Fruit fly (Drosophila melanogaster) whole organism, embryonic: ENCODE results near the gene CG31551.

ENCODE experiments used
- Asciz ChIP-seq: fragments of 200-800 bp; sonication (Bioruptor generic); optimal IDR thresholded peaks from 2 replicates; lab custom pipeline; 2017; ENCODE audit warnings: missing biosample characterization, mild to moderate bottlenecking, missing genetic modification characterization, missing genetic modification reagents
- Atf-2 ChIP-seq: fragments of 200-800 bp; sonication (Bioruptor generic); optimal IDR thresholded peaks from 2 replicates; lab custom pipeline; 2016; ENCODE audit warnings: missing biosample characterization, missing genetic modification characterization
- Atf6 ChIP-seq: fragments of 200-800 bp; sonication (Bioruptor generic); IDR thresholded peaks from 2 replicates; pipeline ENCODE4 v1.3.6; 2022; ENCODE audit warnings: missing biosample characterization, missing genetic modification characterization
- CG13123 ChIP-seq: fragments of 200-800 bp; sonication (Bioruptor generic); optimal IDR thresholded peaks from 2 replicates; lab custom pipeline; 2016; ENCODE audit warnings: missing biosample characterization, missing genetic modification characterization
- CG13624 ChIP-seq: fragments of 200-800 bp; sonication (Bioruptor generic); optimal IDR thresholded peaks from 2 replicates; lab custom pipeline; 2016; ENCODE audit warnings: missing biosample characterization, missing genetic modification characterization
- CG13894 ChIP-seq: fragments of 200-800 bp; sonication (Bioruptor generic); optimal IDR thresholded peaks from 3 replicates; lab custom pipeline; 2018; ENCODE audit warnings: missing biosample characterization, mild to moderate bottlenecking, missing genetic modification characterization, moderate library complexity
- CG14860 ChIP-seq: fragments of 200-800 bp; sonication (Bioruptor generic); IDR thresholded peaks from 3 replicates; pipeline ENCODE4 v1.3.6; 2022; ENCODE audit warnings: missing biosample characterization, missing genetic modification characterization; ENCODE audit not compliant: partially characterized antibody
- CG14965 ChIP-seq: fragments of 200-800 bp; sonication (Bioruptor generic); optimal IDR thresholded peaks from 2 replicates; lab custom pipeline; 2016; ENCODE audit warnings: missing biosample characterization, missing genetic modification characterization, borderline replicate concordance
- CG16813 ChIP-seq: fragments of 200-800 bp; sonication (Bioruptor generic); IDR thresholded peaks from 3 replicates; pipeline ENCODE4 v1.3.6; 2022; ENCODE audit warnings: missing biosample characterization, missing genetic modification characterization; ENCODE audit not compliant: partially characterized antibody
- CG18764 ChIP-seq: fragments of 200-800 bp; sonication (Bioruptor generic); optimal IDR thresholded peaks from 3 replicates; lab custom pipeline; 2016; ENCODE audit warnings: missing biosample characterization, missing genetic modification characterization
- CG3163 ChIP-seq: fragments of 200-800 bp; sonication (Bioruptor generic); optimal IDR thresholded peaks from 3 replicates; lab custom pipeline; 2016; ENCODE audit warnings: missing biosample characterization, missing genetic modification characterization
- CG3407 ChIP-seq: fragments of 200-800 bp; sonication (Bioruptor generic); optimal IDR thresholded peaks from 2 replicates; lab custom pipeline; 2018; ENCODE audit warnings: missing biosample characterization, mild to moderate bottlenecking, missing genetic modification characterization
- CG4707 ChIP-seq: fragments of 200-800 bp; sonication (Bioruptor generic); optimal IDR thresholded peaks from 2 replicates; lab custom pipeline; 2018; ENCODE audit warnings: missing biosample characterization, mild to moderate bottlenecking, missing genetic modification characterization, moderate library complexity
- CG4820 ChIP-seq: fragments of 200-800 bp; sonication (Bioruptor generic); optimal IDR thresholded peaks from 3 replicates; lab custom pipeline; 2016; ENCODE audit warnings: missing biosample characterization, missing genetic modification characterization
- CG7786 ChIP-seq: fragments of 200-800 bp; sonication (Bioruptor generic); optimal IDR thresholded peaks from 2 replicates; lab custom pipeline; 2016; ENCODE audit warnings: missing biosample characterization, missing genetic modification characterization
- CG9876 ChIP-seq: fragments of 200-800 bp; sonication (Bioruptor generic); optimal IDR thresholded peaks from 2 replicates; lab custom pipeline; 2016; ENCODE audit warnings: missing biosample characterization, missing genetic modification characterization
- D19A ChIP-seq: fragments of 200-800 bp; optimal IDR thresholded peaks from 3 replicates; lab custom pipeline; 2019; ENCODE audit warnings: missing biosample characterization, mild to moderate bottlenecking, missing genetic modification characterization, moderate library complexity
- Fer1 ChIP-seq: fragments of 200-800 bp; sonication (Bioruptor generic); optimal IDR thresholded peaks from 2 replicates; lab custom pipeline; 2017; ENCODE audit warnings: missing biosample characterization, mild to moderate bottlenecking, missing genetic modification characterization
- Hr51 ChIP-seq, 2 experiments: fragments of 200-800 bp; sonication (Bioruptor generic); optimal IDR thresholded peaks; 2 replicates in 1 of 2; 3 replicates in 1 of 2; lab custom pipeline; 2016 to 2018; ENCODE audit warnings: missing biosample characterization in 2 of 2, missing genetic modification characterization in 2 of 2, mild to moderate bottlenecking in 1 of 2, moderate library complexity in 1 of 2
- Lhr ChIP-seq: fragments of 200-800 bp; sonication (Bioruptor generic); optimal IDR thresholded peaks from 3 replicates; lab custom pipeline; 2017; ENCODE audit warnings: mild to moderate bottlenecking, missing biosample characterization, missing genetic modification reagents, missing genetic modification characterization
- Mad ChIP-seq: fragments of 200-800 bp; sonication (Bioruptor generic); optimal IDR thresholded peaks from 2 replicates; lab custom pipeline; 2016; ENCODE audit warnings: missing biosample characterization, missing genetic modification characterization
- NC2α ChIP-seq: fragments of 200-800 bp; sonication (Bioruptor generic); optimal IDR thresholded peaks from 2 replicates; lab custom pipeline; 2016; ENCODE audit warnings: missing biosample characterization, missing genetic modification characterization
- NC2β ChIP-seq: fragments of 200-800 bp; sonication (Bioruptor generic); optimal IDR thresholded peaks from 2 replicates; lab custom pipeline; 2016; ENCODE audit warnings: missing biosample characterization, missing genetic modification characterization
- NFAT ChIP-seq: fragments of 200-800 bp; sonication (Bioruptor generic); IDR thresholded peaks from 2 replicates; pipeline ENCODE4 v1.3.6; 2022; ENCODE audit warnings: missing biosample characterization, missing genetic modification characterization
- PHDP ChIP-seq: fragments of 200-800 bp; sonication (Bioruptor generic); optimal IDR thresholded peaks from 3 replicates; lab custom pipeline; 2018; ENCODE audit warnings: missing biosample characterization, mild to moderate bottlenecking, missing genetic modification characterization, moderate library complexity
- Ptx1 ChIP-seq: fragments of 200-800 bp; sonication (Bioruptor generic); IDR thresholded peaks from 2 replicates; pipeline ENCODE4 v1.3.6; 2022; ENCODE audit warnings: missing biosample characterization, missing genetic modification characterization
- Rx ChIP-seq: fragments of 200-800 bp; sonication (Bioruptor generic); IDR thresholded peaks from 2 replicates; pipeline ENCODE4 v1.3.6; 2022; ENCODE audit warnings: missing biosample characterization, missing genetic modification characterization
- Sox102F ChIP-seq: fragments of 200-800 bp; sonication (Bioruptor generic); optimal IDR thresholded peaks from 2 replicates; lab custom pipeline; 2018; ENCODE audit warnings: missing biosample characterization, mild to moderate bottlenecking, missing genetic modification characterization, moderate library complexity
- az2 ChIP-seq: fragments of 200-800 bp; sonication (Bioruptor generic); optimal IDR thresholded peaks from 3 replicates; lab custom pipeline; 2016; ENCODE audit warnings: missing biosample characterization, missing genetic modification characterization
- br ChIP-seq: fragments of >200 bp; optimal IDR thresholded peaks from 2 replicates; lab custom pipeline; 2017
- cato ChIP-seq: fragments of 200-800 bp; sonication (Bioruptor generic); optimal IDR thresholded peaks from 2 replicates; lab custom pipeline; 2016; ENCODE audit warnings: missing biosample characterization, missing genetic modification characterization, borderline replicate concordance
- caup ChIP-seq: fragments of 200-800 bp; sonication (Bioruptor generic); optimal IDR thresholded peaks from 3 replicates; lab custom pipeline; 2017; ENCODE audit warnings: missing biosample characterization, mild to moderate bottlenecking, missing genetic modification characterization, moderate library complexity; ENCODE audit not compliant: severe bottlenecking
- chm ChIP-seq: fragments of 200-800 bp; sonication (Bioruptor generic); IDR thresholded peaks from 2 replicates; pipeline ENCODE4 v1.3.6; 2022; ENCODE audit warnings: missing biosample characterization, missing genetic modification characterization
- fu2 ChIP-seq: fragments of 200-800 bp; sonication (Bioruptor generic); optimal IDR thresholded peaks from 2 replicates; lab custom pipeline; 2016; ENCODE audit warnings: missing biosample characterization, missing genetic modification characterization
- hb ChIP-seq: fragments of 200-800 bp; sonication (Bioruptor generic); IDR thresholded peaks from 3 replicates; pipeline ENCODE4 v1.3.6; 2022; ENCODE audit warnings: missing biosample characterization, missing genetic modification characterization; ENCODE audit not compliant: partially characterized antibody
- kni ChIP-seq: fragments of 200-800 bp; sonication (Bioruptor generic); optimal IDR thresholded peaks from 3 replicates; lab custom pipeline; 2017; ENCODE audit warnings: mild to moderate bottlenecking, missing biosample characterization, missing genetic modification reagents, missing genetic modification characterization
- lola ChIP-seq, 3 experiments: fragments of >200 bp in 2 of 3; fragments of 200-800 bp in 1 of 3; sonication (Bioruptor generic) in 1 of 3; optimal IDR thresholded peaks; 2 replicates each; lab custom pipeline; 2017 to 2019; ENCODE audit warnings: missing biosample characterization in 3 of 3, missing genetic modification characterization in 3 of 3, mild to moderate bottlenecking in 1 of 3, moderate library complexity in 1 of 3
- onecut ChIP-seq: fragments of 200-800 bp; sonication (Bioruptor generic); IDR thresholded peaks from 2 replicates; pipeline ENCODE4 v1.3.6; 2022; ENCODE audit warnings: missing biosample characterization, missing genetic modification characterization
- pho ChIP-seq: fragments of 200-800 bp; sonication (Bioruptor generic); optimal IDR thresholded peaks from 2 replicates; lab custom pipeline; 2016; ENCODE audit warnings: missing biosample characterization, missing genetic modification characterization
- pita ChIP-seq: fragments of 200-800 bp; sonication (Bioruptor generic); optimal IDR thresholded peaks from 2 replicates; lab custom pipeline; 2017; ENCODE audit warnings: missing biosample characterization, mild to moderate bottlenecking, missing genetic modification characterization
- psq ChIP-seq: fragments of 200-800 bp; sonication (Bioruptor generic); optimal IDR thresholded peaks from 2 replicates; lab custom pipeline; 2017; ENCODE audit warnings: missing biosample characterization, missing genetic modification characterization
- shn ChIP-seq: fragments of 200-800 bp; sonication (Bioruptor generic); optimal IDR thresholded peaks from 3 replicates; lab custom pipeline; 2016; ENCODE audit warnings: missing biosample characterization, missing genetic modification characterization
- slbo ChIP-seq: fragments of 200-800 bp; sonication (Bioruptor generic); IDR thresholded peaks from 2 replicates; pipeline ENCODE4 v1.3.6; 2022; ENCODE audit warnings: missing biosample characterization, missing genetic modification characterization
- so ChIP-seq: fragments of 200-800 bp; sonication (Bioruptor generic); IDR thresholded peaks from 3 replicates; pipeline ENCODE4 v1.3.6; 2022; ENCODE audit warnings: missing biosample characterization, missing genetic modification characterization
- tll ChIP-seq, 2 experiments: fragments of 200-800 bp in 1 of 2; fragments of >200 bp in 1 of 2; sonication (Bioruptor generic) in 1 of 2; optimal IDR thresholded peaks; 2 replicates each; lab custom pipeline; 2017 to 2019; ENCODE audit warnings: missing biosample characterization in 2 of 2, missing genetic modification characterization in 2 of 2, mild to moderate bottlenecking in 1 of 2, moderate library complexity in 1 of 2
- toy ChIP-seq: fragments of 200-800 bp; sonication (Bioruptor generic); IDR thresholded peaks from 2 replicates; pipeline ENCODE4 v1.3.6; 2022; ENCODE audit warnings: missing biosample characterization, missing genetic modification characterization
- trh ChIP-seq: fragments of 200-800 bp; sonication (Bioruptor generic); optimal IDR thresholded peaks from 2 replicates; lab custom pipeline; 2016; ENCODE audit warnings: missing biosample characterization, missing genetic modification characterization
- vnd ChIP-seq: fragments of 200-800 bp; sonication (Bioruptor generic); IDR thresholded peaks from 3 replicates; pipeline ENCODE4 v1.3.6; 2022; ENCODE audit warnings: missing biosample characterization, missing genetic modification characterization; ENCODE audit not compliant: partially characterized antibody
- zf30C ChIP-seq: fragments of 200-800 bp; sonication (Bioruptor generic); optimal IDR thresholded peaks from 3 replicates; lab custom pipeline; 2018; ENCODE audit warnings: missing biosample characterization, mild to moderate bottlenecking, missing genetic modification characterization

The CG31551 gene

DNA sequence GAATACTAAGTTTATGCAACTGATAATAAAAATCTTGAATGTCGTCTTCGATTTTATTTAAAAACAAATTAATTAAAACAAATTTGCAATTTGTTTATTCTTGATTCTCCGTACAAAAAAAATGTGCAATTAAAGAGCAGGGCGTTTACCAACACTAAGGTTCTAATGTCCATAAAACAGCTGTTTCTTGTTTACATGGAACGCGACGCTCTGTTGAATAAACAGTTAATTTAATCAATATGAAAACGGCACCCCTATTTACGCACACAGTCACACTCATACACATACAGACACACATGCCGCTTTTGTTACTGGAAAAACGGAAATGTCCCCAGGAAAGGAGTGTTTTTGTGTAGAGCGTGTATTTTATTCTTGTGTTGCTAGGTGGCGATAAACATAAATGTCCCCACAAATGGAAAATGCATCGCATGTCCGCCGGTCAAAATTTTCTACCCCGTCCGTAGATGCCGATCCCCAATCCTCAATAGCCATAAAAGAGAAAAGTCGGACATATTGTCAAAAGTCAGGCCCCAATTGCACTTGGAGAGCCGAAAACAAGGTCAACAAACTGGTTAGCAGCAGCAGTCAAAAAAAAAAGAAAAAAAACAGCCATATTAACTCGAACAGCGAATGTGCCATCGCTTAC lies 4.5 kb upstream of the CG31551 start (continued):
- TF ChIP-seq psq (GFP tag; lab: Kevin White, UChicago), result peak; percentile 66
- no peak for TF ChIP-seq Ptx1
- peak; percentile 81 for TF ChIP-seq Fer1
- TF ChIP-seq chm (GFP tag; lab: Robert Waterston, UW), result no peak
- no peak for TF ChIP-seq so
- TF ChIP-seq az2 (GFP tag; lab: Kevin White, UChicago), result peak; percentile 40
- peak; percentile 70 for TF ChIP-seq CG18764 (GFP tag; lab: Kevin White, UChicago)
- TF ChIP-seq CG14965, result peak; percentile 45
- peak; percentile 50 for TF ChIP-seq CG7786 (GFP tag; lab: Kevin White, UChicago)
- no peak for TF ChIP-seq CG14860 (GFP tag; lab: Robert Waterston, UW)
- TF ChIP-seq trh, result peak; percentile 37
- TF ChIP-seq kni, result peak; percentile 96
- TF ChIP-seq Asciz (GFP tag; lab: Kevin White, UChicago), result peak; percentile 91
- TF ChIP-seq Atf-2 (GFP tag; lab: Kevin White, UChicago), result peak; percentile 46
- TF ChIP-seq tll (GFP tag; optimal IDR thresholded peaks at IDR 0.05; lab: Kevin White, UChicago), result peak in 1 of 2 experiments; percentile 49
- TF ChIP-seq cato (GFP tag; lab: Kevin White, UChicago), result peak; percentile 54
- TF ChIP-seq vnd (GFP tag; lab: Robert Waterston, UW), result no peak
- TF ChIP-seq Rx (GFP tag; lab: Robert Waterston, UW), result no peak
- peak; percentile 64 for TF ChIP-seq CG3163 (GFP tag; lab: Kevin White, UChicago)
- TF ChIP-seq CG9876 (GFP tag; lab: Kevin White, UChicago), result peak; percentile 51
- TF ChIP-seq NC2α (GFP tag; lab: Kevin White, UChicago), result peak; percentile 82
- TF ChIP-seq CG13894 (tag; lab: Kevin White, UChicago), result peak; percentile 77
- TF ChIP-seq caup, result peak; percentile 88
- TF ChIP-seq CG3407 (GFP tag; lab: Kevin White, UChicago), result peak; percentile 91
- TF ChIP-seq NC2β (GFP tag; lab: Kevin White, UChicago), result peak; percentile 85
- no peak for TF ChIP-seq Atf6 (GFP tag; lab: Robert Waterston, UW)
- peak; percentile 52 for TF ChIP-seq shn (GFP tag; lab: Kevin White, UChicago)
- no peak for TF ChIP-seq slbo (GFP tag; lab: Robert Waterston, UW)
- TF ChIP-seq onecut (GFP tag; lab: Robert Waterston, UW), result peak; percentile 97
- peak; percentile 68 for TF ChIP-seq Lhr (GFP tag; lab: Kevin White, UChicago)
- no peak for TF ChIP-seq pita (GFP tag; lab: Kevin White, UChicago)
- TF ChIP-seq lola (GFP tag; optimal IDR thresholded peaks at IDR 0.05; lab: Kevin White, UChicago), result peak in 1 of 3 experiments; percentile 66
- peak; percentile 62 for TF ChIP-seq D19A (tag; lab: Kevin White, UChicago)
- peak; percentile 28 for TF ChIP-seq CG13624 (GFP tag; lab: Kevin White, UChicago)
- no peak for TF ChIP-seq hb (GFP tag; lab: Robert Waterston, UW)
- TF ChIP-seq CG16813 (GFP tag; lab: Robert Waterston, UW), result no peak
- no peak for TF ChIP-seq br
- TF ChIP-seq Mad (GFP tag; lab: Kevin White, UChicago), result peak; percentile 64
- no peak for TF ChIP-seq NFAT
- TF ChIP-seq toy (GFP tag; lab: Robert Waterston, UW), result no peak
- peak; percentile 89 for TF ChIP-seq CG4707 (GFP tag; lab: Kevin White, UChicago)
- peak; percentile 42 for TF ChIP-seq fu2
- peak; percentile 44 to 66 for TF ChIP-seq Hr51 (GFP tag; optimal IDR thresholded peaks at IDR 0.05; lab: Kevin White, UChicago)
- peak; percentile 54 for TF ChIP-seq pho
- peak; percentile 44 for TF ChIP-seq zf30C (GFP tag; lab: Kevin White, UChicago)
- TF ChIP-seq CG13123 (GFP tag; lab: Kevin White, UChicago), result peak; percentile 87
- TF ChIP-seq Sox102F (GFP tag; lab: Kevin White, UChicago), result peak; percentile 61
- TF ChIP-seq CG4820 (GFP tag; lab: Kevin White, UChicago), result peak; percentile 37
- peak; percentile 76 for TF ChIP-seq PHDP
